Worm (Caenorhabditis elegans): Measurements from ENCODE around the gene Y50D7A.13.

DNA sequence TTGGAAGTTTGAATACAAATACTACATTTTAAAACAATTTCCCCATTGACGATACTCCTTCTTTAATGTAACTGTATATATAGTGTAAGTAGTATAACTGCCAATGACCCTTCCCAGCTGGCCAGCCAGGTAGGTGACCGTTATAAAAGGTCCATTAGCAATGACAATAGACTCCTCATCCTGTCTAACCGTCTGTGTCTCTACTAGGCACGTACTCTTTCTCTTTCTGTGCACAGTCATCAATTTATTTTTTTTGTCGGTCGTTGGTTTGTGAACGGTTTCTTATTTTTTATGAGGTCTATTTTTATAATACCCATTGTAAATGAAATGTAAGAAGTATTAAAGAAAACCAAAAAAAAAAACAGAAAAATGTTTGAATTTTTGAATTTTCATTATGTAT, 10.1 kb upstream of the Y50D7A.13 start:
- TF ChIP-seq unc-39 (tag; optimal IDR thresholded peaks at IDR 0.05) (no peak), nhr-237 (tag; optimal IDR thresholded peaks at IDR 0.05) (no peak), ztf-11 (tag; optimal IDR thresholded peaks at IDR 0.05) (no peak), mdl-1 (tag; optimal IDR thresholded peaks at IDR 0.05) (no peak), ztf-4 (tag; optimal IDR thresholded peaks at IDR 0.05) (no peak)

Measured in whole organism, L2 larva.